Fruit fly (Drosophila melanogaster): ENCODE measurements around the gene CG3939.

Gene CG3939

DNA sequence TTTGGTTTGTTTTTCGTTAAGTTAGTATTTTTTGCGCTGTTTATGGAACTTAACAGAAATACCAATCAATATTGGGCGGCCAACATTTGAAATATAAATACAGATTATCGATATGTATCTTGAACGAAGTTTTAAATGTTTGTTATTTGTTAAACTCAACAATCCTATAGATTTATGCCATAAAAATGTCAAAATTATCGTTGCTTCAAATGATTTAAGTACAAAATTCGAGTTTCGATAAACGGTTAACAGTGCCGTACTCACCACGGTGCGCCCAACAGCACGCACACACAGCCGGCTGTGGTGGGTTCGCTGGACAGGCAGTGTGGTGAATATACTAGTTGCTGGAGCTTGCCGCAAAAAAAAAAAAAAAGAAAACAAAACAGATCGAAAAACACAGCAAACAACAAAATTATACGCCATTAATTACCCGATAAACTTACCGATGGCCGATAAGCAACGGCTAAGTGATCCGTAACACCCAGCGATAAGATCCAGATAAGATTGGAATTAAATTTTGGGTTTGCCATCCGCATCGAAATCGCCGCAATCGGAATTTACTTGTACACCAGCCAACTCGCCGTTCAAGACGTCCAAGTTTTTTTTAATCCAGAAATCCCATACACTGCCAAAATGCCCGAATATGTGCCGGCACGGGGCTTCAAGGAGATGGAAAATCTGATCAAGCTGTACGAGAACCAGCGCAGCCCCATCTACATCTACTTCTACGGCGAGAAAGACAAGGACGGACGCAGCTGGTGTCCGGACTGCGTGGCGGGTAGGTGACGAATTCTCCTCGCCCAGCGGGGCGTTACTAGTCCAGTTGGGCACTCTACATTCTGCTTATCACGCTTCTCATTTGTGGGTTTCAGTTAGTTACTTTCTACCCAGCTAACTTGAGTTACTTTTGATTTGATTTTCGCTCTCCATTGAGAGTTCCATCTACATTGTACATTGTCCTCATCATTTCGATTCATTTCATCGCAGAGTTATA lies at the start of gene CG3939:
Gene CG3939, plus strand, starts transcription at position 138 of the 994 bp plus-strand sequence.
- TF ChIP-seq Sp1 (GFP tag; optimal IDR thresholded peaks at IDR 0.05) (peak; percentile 12), Vsx2 (GFP tag; optimal IDR thresholded peaks at IDR 0.05; ENCODE audit: partially characterized antibody) (no peak), Hnf4 (GFP tag; optimal IDR thresholded peaks at IDR 0.05) (no peak), foxo (GFP tag; optimal IDR thresholded peaks at IDR 0.05) (no peak), dmrt93B (GFP tag; optimal IDR thresholded peaks at IDR 0.05) (no peak), Abd-B (GFP tag; optimal IDR thresholded peaks at IDR 0.05) (no peak), woc (GFP tag; optimal IDR thresholded peaks at IDR 0.05) (no peak), rgr (GFP tag; optimal IDR thresholded peaks at IDR 0.05) (no peak), sv (GFP tag; optimal IDR thresholded peaks at IDR 0.05) (no peak), Rel (GFP tag; optimal IDR thresholded peaks at IDR 0.05) (no peak), Rel (tag; optimal IDR thresholded peaks at IDR 0.05) (no peak), Myc (optimal IDR thresholded peaks at IDR 0.05) (peak; percentile 52), Dif (GFP tag; optimal IDR thresholded peaks at IDR 0.05; ENCODE audit: partially characterized antibody) (no peak), pan (optimal IDR thresholded peaks at IDR 0.05) (no peak)

DNA sequence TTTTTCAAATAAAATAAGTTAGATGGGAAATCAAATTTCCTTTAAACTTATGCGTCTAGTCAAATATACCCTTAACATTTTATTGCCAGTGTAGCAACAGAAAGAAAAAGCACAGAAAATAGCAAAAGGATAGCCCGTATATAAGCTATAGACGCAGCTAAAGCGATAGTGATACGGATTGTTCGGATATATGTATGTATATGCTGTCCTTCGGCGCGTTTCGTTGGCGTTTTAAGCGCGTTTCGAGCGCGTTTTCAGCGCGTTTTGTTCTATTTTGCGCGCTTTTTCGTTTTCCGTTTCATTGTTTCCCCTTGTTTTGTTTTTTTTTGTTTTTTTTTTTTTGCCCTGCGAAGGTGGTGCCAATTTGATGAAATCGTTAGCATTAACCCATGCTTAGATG lies 47.3 kb upstream of the CG3939 start:
- no peak for TF ChIP-seq rgr (GFP tag; optimal IDR thresholded peaks at IDR 0.05)
- TF ChIP-seq CG9705 (GFP tag; optimal IDR thresholded peaks at IDR 0.05), result no peak
- TF ChIP-seq Hr83 (GFP tag; optimal IDR thresholded peaks at IDR 0.05; ENCODE audit: poor library complexity, severe bottlenecking), result no peak
- TF ChIP-seq woc (GFP tag; optimal IDR thresholded peaks at IDR 0.05), result no peak
- no peak for TF ChIP-seq Dfd (GFP tag; optimal IDR thresholded peaks at IDR 0.05)
- no peak for TF ChIP-seq h (GFP tag; optimal IDR thresholded peaks at IDR 0.05)
- TF ChIP-seq dl (GFP tag; optimal IDR thresholded peaks at IDR 0.05; ENCODE audit: insufficient read depth in 1 of 2, partially characterized antibody in 2 of 2), result no peak
- TF ChIP-seq Hr78 (GFP tag; optimal IDR thresholded peaks at IDR 0.05), result no peak
- no peak for TF ChIP-seq dsf (GFP tag; optimal IDR thresholded peaks at IDR 0.05; ENCODE audit: borderline replicate concordance)
- no peak for TF ChIP-seq CrebA (GFP tag; optimal IDR thresholded peaks at IDR 0.05; ENCODE audit: borderline replicate concordance)
- TF ChIP-seq ey (GFP tag; optimal IDR thresholded peaks at IDR 0.05), result no peak

DNA sequence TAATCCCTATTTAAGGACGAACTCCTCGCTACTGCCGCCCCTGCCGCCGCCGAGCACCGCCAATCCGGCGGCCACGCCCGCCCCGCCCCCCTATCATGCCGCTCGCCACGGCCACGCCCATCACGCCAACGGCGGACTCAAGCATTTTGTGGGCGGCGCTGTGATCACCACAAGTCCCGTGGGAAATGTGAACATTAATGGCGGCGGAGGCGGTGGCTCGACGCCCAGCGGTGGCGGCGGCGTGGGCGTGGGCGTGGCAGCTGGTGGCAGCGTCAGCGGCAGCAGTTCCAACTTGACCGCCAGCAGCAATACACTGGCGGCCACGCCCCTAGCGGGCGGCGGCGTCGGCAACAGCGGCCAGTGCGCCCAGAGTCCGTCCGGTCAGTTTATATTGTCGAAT lies 42.8 kb upstream of the CG3939 start:
- TF ChIP-seq usp (GFP tag; optimal IDR thresholded peaks at IDR 0.05) (no peak), Dfd (GFP tag; optimal IDR thresholded peaks at IDR 0.05) (peak; percentile 92)

DNA sequence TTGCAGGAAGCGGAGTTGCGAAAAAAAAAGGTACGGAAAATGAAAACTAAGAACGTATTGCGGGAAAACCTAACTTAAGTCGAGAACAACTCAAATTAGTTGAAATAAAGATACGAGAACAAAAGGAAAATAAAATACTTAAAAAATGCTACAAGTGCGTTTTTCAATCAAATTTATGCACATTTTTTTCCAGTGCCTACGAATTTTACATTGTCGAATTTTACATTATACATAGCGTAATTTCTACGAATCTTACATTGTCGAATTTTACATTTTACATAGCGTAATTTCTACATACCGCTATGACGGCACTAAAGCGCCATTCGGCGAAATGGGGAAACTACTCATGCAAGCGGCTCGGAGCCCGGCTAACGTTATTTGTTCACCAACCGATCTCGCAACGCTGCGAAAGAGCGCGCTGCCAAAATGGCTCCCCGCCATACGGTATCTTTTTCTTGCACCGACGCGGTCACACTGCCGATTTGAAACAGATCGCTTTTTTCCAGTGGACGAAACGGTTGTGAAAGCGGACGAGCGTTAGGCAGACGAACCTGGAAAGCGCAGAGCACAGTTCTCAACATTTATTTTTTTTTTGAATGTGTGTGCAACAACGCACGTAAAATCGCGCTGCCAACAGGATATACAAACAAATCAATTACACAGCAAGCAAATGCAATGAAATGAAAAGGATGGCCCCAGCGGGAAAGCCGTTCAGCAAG lies 40.3 kb upstream of the CG3939 start, which contains the start of gene N:
Gene N, plus strand, starts transcription at position 488 of the 719 bp plus-strand sequence.
- TF ChIP-seq fru (GFP tag; optimal IDR thresholded peaks at IDR 0.05) (peak; percentile 96), CrebA (GFP tag; optimal IDR thresholded peaks at IDR 0.05; ENCODE audit: borderline replicate concordance) (no peak), Dif (GFP tag; optimal IDR thresholded peaks at IDR 0.05; ENCODE audit: partially characterized antibody) (peak; percentile 7), psq (GFP tag; optimal IDR thresholded peaks at IDR 0.05) (peak; percentile 30), OdsH (GFP tag; optimal IDR thresholded peaks at IDR 0.05) (no peak), ey (GFP tag; optimal IDR thresholded peaks at IDR 0.05) (peak; percentile 20), foxo (GFP tag; optimal IDR thresholded peaks at IDR 0.05) (peak in 1 of 2 experiments; percentile 30), HLH106 (tag; optimal IDR thresholded peaks at IDR 0.05) (peak; percentile 24), rgr (GFP tag; optimal IDR thresholded peaks at IDR 0.05) (peak; percentile 30), Mio (GFP tag; optimal IDR thresholded peaks at IDR 0.05) (no peak), Rel (GFP tag; optimal IDR thresholded peaks at IDR 0.05) (no peak), Rel (tag; optimal IDR thresholded peaks at IDR 0.05) (peak; percentile 4), br (GFP tag; optimal IDR thresholded peaks at IDR 0.05) (no peak), Sp1 (GFP tag; optimal IDR thresholded peaks at IDR 0.05) (peak; percentile 18)

All from whole organism, wandering third instar larva.